Fruit fly (Drosophila melanogaster) whole organism, adult: Measurements from ENCODE around the gene BthD.

Experiments
- CG11617 ChIP-seq: fragments of 200-800 bp; sonication (Bioruptor generic); optimal IDR thresholded peaks from 2 replicates; lab custom pipeline; 2017; ENCODE audit warnings: mild to moderate bottlenecking, missing biosample characterization, missing genetic modification reagents, missing genetic modification characterization
- CG12768 ChIP-seq: fragments of 200-800 bp; sonication (Bioruptor generic); optimal IDR thresholded peaks from 2 replicates; lab custom pipeline; 2017; ENCODE audit warnings: missing biosample characterization, missing genetic modification characterization, mild to moderate bottlenecking, moderate library complexity, missing genetic modification reagents
- CG14711 ChIP-seq: fragments of 200-800 bp; sonication (Bioruptor generic); optimal IDR thresholded peaks from 2 replicates; lab custom pipeline; 2018; ENCODE audit warnings: missing biosample characterization, mild to moderate bottlenecking, missing genetic modification characterization, moderate library complexity
- CG1620 ChIP-seq: fragments of 200-800 bp; sonication (Bioruptor generic); optimal IDR thresholded peaks from 2 replicates; lab custom pipeline; 2016; ENCODE audit warnings: missing biosample characterization, missing genetic modification characterization
- CG33017 ChIP-seq: fragments of 200-800 bp; sonication (Bioruptor generic); optimal IDR thresholded peaks from 2 replicates; lab custom pipeline; 2018; ENCODE audit warnings: missing biosample characterization, mild to moderate bottlenecking, missing genetic modification characterization, moderate library complexity
- CG5204 ChIP-seq: fragments of 200-800 bp; sonication (Bioruptor generic); optimal IDR thresholded peaks from 2 replicates; lab custom pipeline; 2016; ENCODE audit warnings: missing biosample characterization, missing genetic modification characterization
- CG7045 ChIP-seq: fragments of 200-800 bp; sonication (Bioruptor generic); optimal IDR thresholded peaks from 2 replicates; lab custom pipeline; 2017; ENCODE audit warnings: missing biosample characterization, mild to moderate bottlenecking, missing genetic modification characterization
- CG7101 ChIP-seq: fragments of 200-800 bp; sonication (Bioruptor generic); optimal IDR thresholded peaks from 2 replicates; lab custom pipeline; 2018; ENCODE audit warnings: missing biosample characterization, mild to moderate bottlenecking, missing genetic modification characterization, moderate library complexity
- Clk ChIP-seq: fragments of 200-800 bp; sonication (Bioruptor generic); optimal IDR thresholded peaks from 2 replicates; lab custom pipeline; 2017; ENCODE audit warnings: missing biosample characterization, missing genetic modification characterization
- Crg-1 ChIP-seq: fragments of 200-800 bp; sonication (Bioruptor generic); optimal IDR thresholded peaks from 2 replicates; lab custom pipeline; 2016; ENCODE audit warnings: missing biosample characterization, missing genetic modification characterization
- Hr96 ChIP-seq: fragments of 200-800 bp; sonication (Bioruptor generic); optimal IDR thresholded peaks from 2 replicates; lab custom pipeline; 2016; ENCODE audit warnings: missing biosample characterization, missing genetic modification characterization
- Mnt ChIP-seq: fragments of 200-800 bp; sonication (Bioruptor generic); optimal IDR thresholded peaks from 2 replicates; lab custom pipeline; 2016; ENCODE audit warnings: missing biosample characterization, mild to moderate bottlenecking, missing genetic modification characterization
- bab1 ChIP-seq: fragments of 200-800 bp; sonication (Bioruptor generic); optimal IDR thresholded peaks from 3 replicates; lab custom pipeline; 2019; ENCODE audit warnings: missing biosample characterization, mild to moderate bottlenecking, missing genetic modification characterization, moderate library complexity
- cic ChIP-seq: fragments of 200-800 bp; sonication (Bioruptor generic); optimal IDR thresholded peaks from 2 replicates; lab custom pipeline; 2017; ENCODE audit warnings: missing biosample characterization, mild to moderate bottlenecking, missing genetic modification characterization, moderate library complexity
- cnc ChIP-seq, 2 experiments: fragments of >200 bp; optimal IDR thresholded peaks; 2 replicates each; lab custom pipeline; 2017
- kay ChIP-seq: fragments of 200-800 bp; sonication (Bioruptor generic); peaks from one replicate; lab custom pipeline; 2016; ENCODE audit warnings: missing biosample characterization, missing genetic modification characterization, borderline replicate concordance
- ovo ChIP-seq: fragments of 200-800 bp; sonication (Bioruptor generic); optimal IDR thresholded peaks from 2 replicates; lab custom pipeline; 2016; ENCODE audit warnings: missing biosample characterization, missing genetic modification characterization
- pad ChIP-seq: fragments of 200-800 bp; sonication (Bioruptor generic); optimal IDR thresholded peaks from 3 replicates; lab custom pipeline; 2017; ENCODE audit warnings: missing biosample characterization, missing genetic modification characterization, mild to moderate bottlenecking, moderate library complexity, missing genetic modification reagents
- tj ChIP-seq: fragments of 200-800 bp; sonication (Bioruptor generic); optimal IDR thresholded peaks from 3 replicates; lab custom pipeline; 2017; ENCODE audit warnings: missing biosample characterization, mild to moderate bottlenecking, missing genetic modification characterization, moderate library complexity
- toe ChIP-seq: fragments of 200-800 bp; sonication (Bioruptor generic); optimal IDR thresholded peaks from 2 replicates; lab custom pipeline; 2016; ENCODE audit warnings: missing biosample characterization, missing genetic modification characterization

Gene BthD

DNA sequence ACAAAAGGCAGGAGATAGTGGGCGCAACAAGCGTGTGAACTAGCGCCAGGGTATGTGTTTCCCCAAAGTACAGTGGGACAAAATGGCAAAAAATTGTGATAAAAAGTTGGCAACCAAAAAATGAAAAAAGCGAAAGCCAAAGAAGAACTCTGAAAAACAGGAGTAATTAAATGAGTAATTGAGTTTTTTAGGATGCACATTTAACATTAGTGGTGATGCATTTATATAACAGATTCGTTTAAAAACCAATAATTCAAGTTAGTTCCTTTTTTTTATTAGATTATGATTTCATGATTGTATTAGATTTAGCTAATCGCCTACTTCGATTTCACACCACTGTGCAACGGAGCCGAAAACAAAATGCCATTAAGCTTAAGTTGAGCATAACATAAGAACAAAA is 39.5 kb upstream of the BthD start:
- TF ChIP-seq bab1 (GFP tag; lab: Kevin White, UChicago), result peak; percentile 15
- TF ChIP-seq tj (GFP tag; lab: Kevin White, UChicago), result peak; percentile 3
- no peak for TF ChIP-seq CG33017 (tag; lab: Kevin White, UChicago)
- peak; percentile 11 for TF ChIP-seq CG7101 (tag; lab: Kevin White, UChicago)
- TF ChIP-seq Hr96, result no peak

DNA sequence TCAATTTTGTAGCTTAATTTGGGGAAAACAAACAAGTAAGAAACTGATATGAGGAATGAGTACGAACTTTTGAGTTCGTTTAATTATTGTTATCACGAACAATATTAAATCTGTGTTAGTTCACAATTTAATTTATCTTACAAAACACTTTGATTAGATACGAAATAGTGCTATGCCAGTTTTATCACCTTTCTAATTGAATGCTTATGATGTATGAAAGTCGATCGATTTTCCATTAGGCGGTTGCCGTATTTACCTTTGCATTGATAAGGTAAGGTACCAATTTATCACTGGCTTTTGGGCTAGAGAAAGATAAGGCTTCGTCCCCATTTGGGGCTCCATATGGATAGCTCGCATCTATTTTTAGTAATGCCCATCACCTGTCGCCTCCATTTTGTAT is 32.6 kb upstream of the BthD start:
- TF ChIP-seq Crg-1 (GFP tag; lab: Kevin White, UChicago), result no peak
- TF ChIP-seq tj (GFP tag; lab: Kevin White, UChicago), result no peak
- TF ChIP-seq CG5204 (GFP tag; lab: Kevin White, UChicago), result no peak
- TF ChIP-seq Hr96, result no peak

DNA sequence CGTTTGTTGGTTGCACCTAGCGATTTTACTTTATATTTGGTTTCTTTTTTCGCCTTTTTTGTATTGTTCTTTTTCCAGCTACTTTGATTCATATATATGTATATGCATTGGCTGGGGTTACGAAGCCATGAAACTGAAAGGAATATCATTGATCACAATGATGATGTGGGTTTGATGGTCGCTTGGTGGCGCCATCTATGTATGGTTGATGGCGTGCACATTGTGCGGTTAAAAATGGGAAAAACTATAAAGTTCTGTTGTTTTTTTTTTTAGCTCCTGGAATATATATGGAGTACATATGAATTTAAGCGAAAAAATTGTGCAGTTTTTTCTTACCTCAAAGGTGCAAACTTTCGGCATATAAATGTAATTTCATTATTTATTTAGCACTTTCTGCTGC is 25.0 kb upstream of the BthD start:
- TF ChIP-seq CG7045 (GFP tag; lab: Kevin White, UChicago) (no peak), pad (no peak), CG5204 (GFP tag; lab: Kevin White, UChicago) (no peak), bab1 (GFP tag; lab: Kevin White, UChicago) (no peak), CG11617 (GFP tag; lab: Kevin White, UChicago) (no peak), CG33017 (tag; lab: Kevin White, UChicago) (no peak), tj (GFP tag; lab: Kevin White, UChicago) (no peak), CG12768 (GFP tag; lab: Kevin White, UChicago) (no peak), toe (GFP tag; lab: Kevin White, UChicago) (no peak), Hr96 (no peak), Crg-1 (GFP tag; lab: Kevin White, UChicago) (no peak), cnc (optimal IDR thresholded peaks at IDR 0.05; lab: Kevin White, UChicago) (no peak), Clk (no peak), kay (no peak), Mnt (GFP tag; lab: Kevin White, UChicago) (no peak), CG14711 (no peak)

DNA sequence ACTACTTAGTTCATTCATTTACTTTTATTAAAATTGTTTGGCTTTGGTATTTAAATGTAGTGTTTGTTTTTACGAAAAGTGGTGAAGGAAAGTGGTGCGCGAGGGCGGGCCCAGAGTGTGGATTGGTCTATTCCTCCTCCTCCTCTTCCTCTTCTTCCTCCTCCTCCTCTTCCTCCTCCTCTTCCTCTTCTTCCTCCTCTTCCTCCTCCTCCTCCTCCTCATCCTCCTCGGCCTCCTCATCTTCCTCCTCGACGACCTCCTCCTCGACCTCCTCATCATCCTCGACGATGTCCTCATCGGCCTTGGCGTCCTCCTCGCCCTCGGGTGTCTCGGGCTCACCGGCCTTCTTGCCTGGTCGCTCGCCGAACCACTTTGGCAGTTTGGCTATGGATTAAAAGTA is 18.3 kb upstream of the BthD start:
- TF ChIP-seq kay (no peak), bab1 (GFP tag; lab: Kevin White, UChicago) (no peak), CG1620 (GFP tag; lab: Kevin White, UChicago) (no peak), CG7045 (GFP tag; lab: Kevin White, UChicago) (no peak), Hr96 (no peak), Crg-1 (GFP tag; lab: Kevin White, UChicago) (no peak), CG14711 (no peak), Clk (no peak), CG7101 (tag; lab: Kevin White, UChicago) (no peak), ovo (GFP tag; lab: Kevin White, UChicago) (no peak)

DNA sequence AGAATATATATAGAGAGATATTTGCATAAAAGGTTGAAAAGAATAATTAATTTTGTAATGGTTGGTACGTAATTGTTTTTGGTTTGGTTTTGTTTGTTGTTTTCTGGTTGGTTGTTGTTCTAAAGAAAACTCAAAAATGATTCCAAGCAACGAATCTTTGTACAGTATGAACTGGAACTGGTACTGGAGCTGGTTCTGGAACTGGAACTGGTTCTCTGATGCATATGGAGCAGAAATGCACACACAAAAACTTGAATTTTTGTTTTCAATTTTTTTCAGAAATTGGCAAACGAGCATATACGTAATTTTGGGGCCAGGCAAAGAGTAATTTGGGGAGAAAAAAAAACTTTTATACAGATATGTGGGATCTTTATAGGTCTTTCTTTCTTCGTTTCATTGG is 14.2 kb upstream of the BthD start:
- TF ChIP-seq Hr96 (no peak), bab1 (GFP tag; lab: Kevin White, UChicago) (no peak), CG14711 (no peak), CG5204 (GFP tag; lab: Kevin White, UChicago) (no peak), kay (no peak), Clk (no peak), pad (no peak), tj (GFP tag; lab: Kevin White, UChicago) (no peak), toe (GFP tag; lab: Kevin White, UChicago) (no peak), ovo (GFP tag; lab: Kevin White, UChicago) (no peak), CG7101 (tag; lab: Kevin White, UChicago) (no peak), cic (no peak), Crg-1 (GFP tag; lab: Kevin White, UChicago) (no peak), CG33017 (tag; lab: Kevin White, UChicago) (no peak), CG12768 (GFP tag; lab: Kevin White, UChicago) (no peak), CG11617 (GFP tag; lab: Kevin White, UChicago) (no peak)

DNA sequence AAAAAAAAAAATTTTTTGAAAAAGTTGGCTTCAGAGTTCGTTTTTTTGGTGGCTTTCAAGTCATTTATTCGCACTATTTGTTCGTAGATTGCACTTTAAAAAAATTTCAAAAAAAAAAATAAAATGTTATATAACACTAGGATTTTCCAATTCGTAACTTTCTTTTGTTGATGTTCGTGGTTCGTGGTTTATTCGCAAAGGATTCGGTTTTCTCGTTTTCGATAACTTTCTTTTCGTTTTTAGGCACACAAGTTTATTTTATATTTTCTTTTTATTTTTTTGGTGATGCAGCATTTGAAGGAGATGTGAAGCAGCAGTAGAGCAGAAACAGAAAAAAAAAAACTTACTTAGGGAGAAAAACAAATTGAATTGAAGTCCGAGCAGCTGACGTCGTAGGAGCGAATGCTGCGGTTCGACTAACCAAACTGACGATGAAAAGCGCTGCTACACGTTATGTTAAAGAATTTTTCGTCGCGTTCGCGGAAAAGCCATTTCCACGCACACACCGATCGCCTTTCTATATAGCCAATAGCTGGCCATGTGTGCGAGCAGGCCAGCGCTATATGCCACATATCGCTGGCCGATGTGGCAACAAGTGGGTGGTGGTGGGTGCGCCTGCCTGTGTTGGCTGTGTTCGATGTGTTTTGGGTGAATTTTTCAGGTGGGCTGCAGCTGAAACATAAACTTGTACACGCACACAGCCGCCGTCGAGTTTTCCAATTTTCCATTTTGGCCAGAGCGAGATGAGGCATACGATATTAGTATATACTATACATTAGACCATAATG is 9.7 kb upstream of the BthD start, which contains the start of gene up:
Gene up, minus strand, starts transcription at position 508 of the 788 bp plus-strand sequence.
- TF ChIP-seq Clk (no peak), ovo (GFP tag; lab: Kevin White, UChicago) (no peak), pad (no peak), CG7101 (tag; lab: Kevin White, UChicago) (no peak), CG11617 (GFP tag; lab: Kevin White, UChicago) (no peak), cic (no peak), Crg-1 (GFP tag; lab: Kevin White, UChicago) (no peak), CG7045 (GFP tag; lab: Kevin White, UChicago) (no peak), CG5204 (GFP tag; lab: Kevin White, UChicago) (no peak), bab1 (GFP tag; lab: Kevin White, UChicago) (no peak), tj (GFP tag; lab: Kevin White, UChicago) (no peak), kay (peak; percentile 65), CG33017 (tag; lab: Kevin White, UChicago) (no peak), CG12768 (GFP tag; lab: Kevin White, UChicago) (no peak), Mnt (GFP tag; lab: Kevin White, UChicago) (peak; percentile 5), toe (GFP tag; lab: Kevin White, UChicago) (no peak), cnc (optimal IDR thresholded peaks at IDR 0.05; lab: Kevin White, UChicago) (no peak)
